Fruit fly (Drosophila melanogaster) whole organism, embryonic: ENCODE data around the gene CG42299.

Experiments
- BEAF-32 ChIP-seq: fragments of 200-800 bp; sonication (Bioruptor generic); optimal IDR thresholded peaks from 3 replicates; lab custom pipeline; 2017; ENCODE audit warnings: missing biosample characterization, missing genetic modification characterization, mild to moderate bottlenecking, moderate library complexity, missing genetic modification reagents
- CG10267 ChIP-seq: fragments of 200-800 bp; sonication (Bioruptor generic); optimal IDR thresholded peaks from 2 replicates; lab custom pipeline; 2018; ENCODE audit warnings: missing biosample characterization, mild to moderate bottlenecking, missing genetic modification characterization, moderate library complexity
- CG11456 ChIP-seq: fragments of 200-800 bp; sonication (Bioruptor generic); IDR thresholded peaks from 3 replicates; pipeline ENCODE4 v1.3.6; 2022; ENCODE audit warnings: missing biosample characterization, missing genetic modification characterization
- CG13287 ChIP-seq: fragments of 200-800 bp; sonication (Bioruptor generic); IDR thresholded peaks from 2 replicates; pipeline ENCODE4 v1.3.6; 2022; ENCODE audit warnings: missing biosample characterization, missing genetic modification characterization; ENCODE audit not compliant: partially characterized antibody
- CG14710 ChIP-seq: fragments of 200-800 bp; sonication (Bioruptor generic); optimal IDR thresholded peaks from 3 replicates; lab custom pipeline; 2019; ENCODE audit warnings: missing biosample characterization, mild to moderate bottlenecking, missing genetic modification characterization, moderate library complexity
- CG2116 ChIP-seq: fragments of 200-800 bp; sonication (Bioruptor generic); optimal IDR thresholded peaks from 3 replicates; lab custom pipeline; 2018; ENCODE audit warnings: missing biosample characterization, mild to moderate bottlenecking, missing genetic modification characterization
- CG2202 ChIP-seq: fragments of 200-800 bp; sonication (Bioruptor generic); optimal IDR thresholded peaks from 2 replicates; lab custom pipeline; 2018; ENCODE audit warnings: missing biosample characterization, mild to moderate bottlenecking, missing genetic modification characterization
- CG34224 ChIP-seq: fragments of 200-800 bp; sonication (Bioruptor generic); IDR thresholded peaks from 3 replicates; pipeline ENCODE4 v1.3.6; 2022; ENCODE audit warnings: missing biosample characterization, missing genetic modification characterization; ENCODE audit not compliant: partially characterized antibody
- CG4617 ChIP-seq: fragments of 200-800 bp; sonication (Bioruptor generic); optimal IDR thresholded peaks from 3 replicates; lab custom pipeline; 2016; ENCODE audit warnings: missing biosample characterization, missing genetic modification characterization, borderline replicate concordance
- CG4820 ChIP-seq: fragments of 200-800 bp; sonication (Bioruptor generic); optimal IDR thresholded peaks from 3 replicates; lab custom pipeline; 2016; ENCODE audit warnings: missing biosample characterization, missing genetic modification characterization
- CG5953 ChIP-seq: fragments of 200-800 bp; sonication (Bioruptor generic); IDR thresholded peaks from 2 replicates; pipeline ENCODE4 v1.3.6; 2022; ENCODE audit warnings: missing biosample characterization, missing genetic modification characterization
- D19A ChIP-seq: fragments of 200-800 bp; optimal IDR thresholded peaks from 3 replicates; lab custom pipeline; 2019; ENCODE audit warnings: missing biosample characterization, mild to moderate bottlenecking, missing genetic modification characterization, moderate library complexity
- Doc3 ChIP-seq: fragments of 200-800 bp; sonication (Bioruptor generic); IDR thresholded peaks from 3 replicates; pipeline ENCODE4 v1.3.6; 2022; ENCODE audit warnings: missing biosample characterization, missing genetic modification characterization; ENCODE audit not compliant: partially characterized antibody
- Dp ChIP-seq: fragments of 200-800 bp; sonication (Bioruptor generic); optimal IDR thresholded peaks from 2 replicates; lab custom pipeline; 2018; ENCODE audit warnings: missing biosample characterization, mild to moderate bottlenecking, missing genetic modification characterization, moderate library complexity
- Dref ChIP-seq: fragments of 200-800 bp; sonication (Bioruptor generic); IDR thresholded peaks from 2 replicates; pipeline ENCODE4 v1.3.6; 2022; ENCODE audit warnings: missing biosample characterization, missing genetic modification characterization
- E2f2 ChIP-seq: fragments of 200-800 bp; sonication (Bioruptor generic); IDR thresholded peaks from 2 replicates; pipeline ENCODE4 v1.3.6; 2022; ENCODE audit warnings: missing biosample characterization, missing genetic modification characterization
- HLH4C ChIP-seq: fragments of 200-800 bp; sonication (Bioruptor generic); IDR thresholded peaks from 3 replicates; pipeline ENCODE4 v1.3.6; 2022; ENCODE audit warnings: missing biosample characterization, missing genetic modification characterization; ENCODE audit not compliant: partially characterized antibody
- Hr3 ChIP-seq: fragments of 200-800 bp; sonication (Bioruptor generic); optimal IDR thresholded peaks from 3 replicates; lab custom pipeline; 2016; ENCODE audit warnings: missing biosample characterization, missing genetic modification characterization
- MBD-R2 ChIP-seq: fragments of 200-800 bp; sonication (Bioruptor generic); IDR thresholded peaks from 2 replicates; pipeline ENCODE4 v1.3.6; 2022; ENCODE audit warnings: missing biosample characterization, missing genetic modification characterization
- Myb ChIP-seq: fragments of 200-800 bp; sonication (Bioruptor generic); optimal IDR thresholded peaks from 2 replicates; lab custom pipeline; 2016; ENCODE audit warnings: missing biosample characterization, missing genetic modification characterization
- Side ChIP-seq: fragments of 200-800 bp; sonication (Bioruptor generic); optimal IDR thresholded peaks from 2 replicates; lab custom pipeline; 2016; ENCODE audit warnings: missing biosample characterization, missing genetic modification characterization
- Sox100B ChIP-seq: fragments of 200-800 bp; sonication (Bioruptor generic); optimal IDR thresholded peaks from 3 replicates; lab custom pipeline; 2018; ENCODE audit warnings: missing biosample characterization, mild to moderate bottlenecking, missing genetic modification characterization
- Trl ChIP-seq, 3 experiments: fragments of >200 bp in 2 of 3; fragments of 200-800 bp in 1 of 3; sonication (Bioruptor generic) in 1 of 3; optimal IDR thresholded peaks; 2 replicates in 1 of 3; 3 replicates in 2 of 3; lab custom pipeline; 2016 to 2017; ENCODE audit warnings: missing biosample characterization in 1 of 3, missing genetic modification characterization in 1 of 3
- amos ChIP-seq: fragments of 200-800 bp; sonication (Bioruptor generic); IDR thresholded peaks from 2 replicates; pipeline ENCODE4 v1.3.6; 2022; ENCODE audit warnings: missing biosample characterization, missing genetic modification characterization; ENCODE audit not compliant: partially characterized antibody
- crp ChIP-seq, 2 experiments: fragments of 200-800 bp; sonication (Bioruptor generic); optimal IDR thresholded peaks; 2 replicates in 1 of 2; 3 replicates in 1 of 2; lab custom pipeline; 2017; ENCODE audit warnings: missing biosample characterization in 2 of 2, missing genetic modification characterization in 2 of 2, mild to moderate bottlenecking in 1 of 2, moderate library complexity in 1 of 2
- dpn ChIP-seq, 2 experiments: fragments of 200-800 bp; sonication (Bioruptor generic); optimal IDR thresholded peaks; 3 replicates each; lab custom pipeline; 2016; ENCODE audit warnings: missing biosample characterization in 2 of 2, missing genetic modification characterization in 2 of 2
- gt ChIP-seq: fragments of 200-800 bp; sonication (Bioruptor generic); IDR thresholded peaks from 2 replicates; pipeline ENCODE4 v1.3.6; 2022; ENCODE audit warnings: missing biosample characterization, missing genetic modification characterization
- hbn ChIP-seq: fragments of 200-800 bp; sonication (Bioruptor generic); IDR thresholded peaks from 2 replicates; pipeline ENCODE4 v1.3.6; 2022; ENCODE audit warnings: missing biosample characterization, missing genetic modification characterization; ENCODE audit not compliant: partially characterized antibody
- lbe ChIP-seq: fragments of 200-800 bp; sonication (Bioruptor generic); optimal IDR thresholded peaks from 2 replicates; lab custom pipeline; 2016; ENCODE audit warnings: missing biosample characterization, mild to moderate bottlenecking, missing genetic modification characterization
- onecut ChIP-seq: fragments of 200-800 bp; sonication (Bioruptor generic); IDR thresholded peaks from 2 replicates; pipeline ENCODE4 v1.3.6; 2022; ENCODE audit warnings: missing biosample characterization, missing genetic modification characterization
- pzg ChIP-seq: fragments of 200-800 bp; sonication (Bioruptor generic); optimal IDR thresholded peaks from 3 replicates; lab custom pipeline; 2018; ENCODE audit warnings: missing biosample characterization, mild to moderate bottlenecking, missing genetic modification characterization, moderate library complexity
- ranshi ChIP-seq: fragments of 200-800 bp; sonication (Bioruptor generic); IDR thresholded peaks from 2 replicates; pipeline ENCODE4 v1.3.6; 2022; ENCODE audit warnings: missing biosample characterization, missing genetic modification characterization
- row ChIP-seq: fragments of 200-800 bp; sonication (Bioruptor generic); IDR thresholded peaks from 3 replicates; pipeline ENCODE4 v1.3.6; 2022; ENCODE audit warnings: missing biosample characterization, missing genetic modification characterization
- stwl ChIP-seq: fragments of 200-800 bp; sonication (Bioruptor generic); optimal IDR thresholded peaks from 3 replicates; lab custom pipeline; 2018; ENCODE audit warnings: missing biosample characterization, mild to moderate bottlenecking, missing genetic modification characterization, moderate library complexity
- unc-4 ChIP-seq: fragments of 200-800 bp; sonication (Bioruptor generic); IDR thresholded peaks from 2 replicates; pipeline ENCODE4 v1.3.6; 2022; ENCODE audit warnings: missing biosample characterization, missing genetic modification characterization; ENCODE audit not compliant: partially characterized antibody
- vfl ChIP-seq: fragments of 200-800 bp; sonication (Bioruptor generic); optimal IDR thresholded peaks from 2 replicates; lab custom pipeline; 2016; ENCODE audit warnings: missing biosample characterization, missing genetic modification characterization

Gene CG42299

dm6 chrX:15574384-15574783, 1.1 kb downstream of the CG42299 start, which contains the start of gene CG9213 (continued):
- no peak for TF ChIP-seq Side (GFP tag; lab: Kevin White, UChicago)
- TF ChIP-seq CG11456 (GFP tag; lab: Robert Waterston, UW): no peak
- no peak for TF ChIP-seq CG4820 (GFP tag; lab: Kevin White, UChicago)
- peak; percentile 64 for TF ChIP-seq HLH4C
- peak; percentile 84 for TF ChIP-seq amos (GFP tag; lab: Robert Waterston, UW)
- TF ChIP-seq CG5953 (GFP tag; lab: Robert Waterston, UW): no peak
- no peak for TF ChIP-seq gt (GFP tag; lab: Robert Waterston, UW)
- no peak for TF ChIP-seq Trl (optimal IDR thresholded peaks at IDR 0.05; lab: Kevin White, UChicago)
- no peak for TF ChIP-seq Trl (GFP tag; optimal IDR thresholded peaks at IDR 0.05; lab: Kevin White, UChicago)
- no peak for TF ChIP-seq CG4617 (GFP tag; lab: Kevin White, UChicago)
- TF ChIP-seq Hr3 (GFP tag; lab: Kevin White, UChicago): no peak
- no peak for TF ChIP-seq D19A (tag; lab: Kevin White, UChicago)
- TF ChIP-seq row (GFP tag; lab: Robert Waterston, UW): peak; percentile 81

- 0 out of 2 replicates have a peak, but pooled peaks have one; percentile 19 for TF ChIP-seq CG13287 (GFP tag; lab: Robert Waterston, UW)
- peak; percentile 68 for TF ChIP-seq E2f2 (GFP tag; lab: Robert Waterston, UW)
- TF ChIP-seq Sox100B: no peak
- peak; percentile 17; the same call in 1 of the 3 replicates for TF ChIP-seq CG34224
- TF ChIP-seq stwl (tag; lab: Kevin White, UChicago): peak; percentile 46
- TF ChIP-seq MBD-R2 (GFP tag; lab: Robert Waterston, UW): peak; percentile 70
- TF ChIP-seq lbe: peak; percentile 60
- 0 out of 3 replicates have a peak, but pooled peaks have one; percentile 16 for TF ChIP-seq Doc3
- TF ChIP-seq CG2116 (GFP tag; lab: Kevin White, UChicago): peak; percentile 32
- TF ChIP-seq ranshi (GFP tag; lab: Robert Waterston, UW): no peak
- TF ChIP-seq CG14710 (tag; lab: Kevin White, UChicago): peak; percentile 4
- TF ChIP-seq CG2202 (tag; lab: Kevin White, UChicago): no peak
- TF ChIP-seq dpn (GFP tag; optimal IDR thresholded peaks at IDR 0.05; lab: Kevin White, UChicago): no peak
- 0 out of 2 replicates have a peak, but pooled peaks have one; percentile 21 for TF ChIP-seq hbn (GFP tag; lab: Robert Waterston, UW)
- TF ChIP-seq CG4617 (GFP tag; lab: Kevin White, UChicago): peak; percentile 8
- TF ChIP-seq Myb (GFP tag; lab: Kevin White, UChicago): peak; percentile 37
- peak; percentile 60 for TF ChIP-seq Dref
- TF ChIP-seq crp (GFP tag; optimal IDR thresholded peaks at IDR 0.05; lab: Kevin White, UChicago): peak in 1 of 2 experiments; percentile 84
- TF ChIP-seq onecut (GFP tag; lab: Robert Waterston, UW): 0 out of 2 replicates have a peak, but pooled peaks have one; percentile 8
- TF ChIP-seq BEAF-32 (GFP tag; lab: Kevin White, UChicago): peak; percentile 18
- no peak for TF ChIP-seq vfl (GFP tag; lab: Kevin White, UChicago)
- peak; percentile 61 for TF ChIP-seq Dp (GFP tag; lab: Kevin White, UChicago)
- TF ChIP-seq amos (GFP tag; lab: Robert Waterston, UW): peak; percentile 21; the same call in 1 of the 2 replicates
- peak; percentile 87 for TF ChIP-seq CG10267 (tag; lab: Kevin White, UChicago)
- no peak for TF ChIP-seq HLH4C
- TF ChIP-seq pzg: peak; percentile 20
- peak; percentile 24; the same call in 1 of the 2 replicates for TF ChIP-seq unc-4 (GFP tag; lab: Robert Waterston, UW)
Observed at dm6 chrX:15571939-15572338, 3.5 kb downstream of the CG42299 start, which contains the start of gene CG15643. Gene CG15643 (minus strand): TSS chrX:15572149.
